Fruit fly (Drosophila melanogaster): ENCODE results near the gene CG45207.

DNA sequence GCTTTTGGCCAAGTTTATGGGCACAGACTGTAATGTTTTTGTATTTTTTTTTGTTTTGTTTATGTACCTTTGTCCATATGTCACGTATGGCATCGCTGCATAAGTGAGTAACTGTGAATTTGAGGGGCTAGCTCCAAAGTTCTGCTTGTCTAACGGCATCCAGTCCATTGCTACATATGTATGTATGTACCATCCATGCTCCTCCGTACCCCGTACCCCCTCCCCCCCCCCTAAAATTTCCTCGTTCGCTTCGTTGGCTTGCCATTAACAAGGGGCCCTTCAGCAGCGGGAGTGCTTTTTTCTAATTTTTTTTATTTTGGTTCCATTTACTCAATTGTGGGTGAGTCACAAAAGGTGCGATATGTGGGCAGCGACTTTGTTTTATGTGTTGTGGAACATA is 39.0 kb upstream of the CG45207 start:
- TF ChIP-seq kay (GFP tag; ENCODE audit: borderline replicate concordance) (no peak), CG5204 (GFP tag; optimal IDR thresholded peaks at IDR 0.05) (no peak), CG14711 (tag; optimal IDR thresholded peaks at IDR 0.05) (no peak), Crg-1 (GFP tag; optimal IDR thresholded peaks at IDR 0.05) (no peak)
